Worm (Caenorhabditis elegans) whole organism, L3 larva: Measurements from ENCODE around the gene T05C1.1.

Source experiments
- ama-1 ChIP-seq: fragments of 150-350 bp; optimal IDR thresholded peaks from 2 replicates; lab custom pipeline; 2018
- mdl-1 ChIP-seq: fragments of 150-350 bp; optimal IDR thresholded peaks from 2 replicates; lab custom pipeline; 2014; ENCODE audit warnings: missing biosample characterization, missing genetic modification characterization
- skn-1 ChIP-seq: fragments of 150-350 bp; optimal IDR thresholded peaks from 2 replicates; lab custom pipeline; 2014; ENCODE audit warnings: missing biosample characterization, missing genetic modification characterization
- unc-39 ChIP-seq: sonication (generic microtip); optimal IDR thresholded peaks from 4 replicates; lab custom pipeline; 2017; ENCODE audit warnings: missing biosample characterization, missing genetic modification characterization
- unc-62 ChIP-seq: fragments of 150-350 bp; sonication (generic microtip); optimal IDR thresholded peaks from 4 replicates; lab custom pipeline; 2014; ENCODE audit warnings: missing biosample characterization, missing genetic modification reagents, missing genetic modification characterization

DNA sequence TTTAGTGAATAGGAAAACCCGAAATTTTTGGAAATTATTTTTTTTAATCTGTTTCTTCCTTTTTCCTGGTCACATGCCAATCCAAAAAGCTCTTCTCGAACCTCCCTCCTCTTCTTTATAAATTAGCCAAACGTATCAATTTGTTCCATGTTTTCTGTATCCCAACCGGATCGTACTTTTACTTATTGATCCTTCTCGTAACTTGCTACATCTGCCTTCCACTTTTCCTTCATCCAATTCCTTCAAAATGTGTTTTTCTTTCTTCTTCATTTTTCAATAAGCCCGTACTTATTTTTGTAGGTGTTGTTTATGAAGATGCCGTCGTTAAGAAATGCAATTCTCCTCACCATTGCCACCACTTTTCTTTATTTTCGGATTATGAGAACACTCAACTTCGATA is 33.5 kb downstream of the T05C1.1 start, which contains the start of gene cyp-23A1:
- no peak for TF ChIP-seq unc-62 (GFP tag; lab: Kevin White, UChicago)
- TF ChIP-seq unc-39 (tag; lab: Kevin White, UChicago), result no peak
- no peak for TF ChIP-seq ama-1 (lab: Kevin White, UChicago)
- no peak for TF ChIP-seq skn-1
- TF ChIP-seq mdl-1, result no peak
